Fruit fly (Drosophila melanogaster) Kc167 (cell line): ENCODE results near the gene CG32270.

Experiments
- Myc ChIP-seq: fragments of >200 bp; optimal IDR thresholded peaks from 2 replicates; lab custom pipeline; 2017; ENCODE audit warnings: missing external identifiers
- psq ChIP-seq: fragments of >200 bp; optimal IDR thresholded peaks from 2 replicates; lab custom pipeline; 2017; ENCODE audit warnings: missing external identifiers

DNA sequence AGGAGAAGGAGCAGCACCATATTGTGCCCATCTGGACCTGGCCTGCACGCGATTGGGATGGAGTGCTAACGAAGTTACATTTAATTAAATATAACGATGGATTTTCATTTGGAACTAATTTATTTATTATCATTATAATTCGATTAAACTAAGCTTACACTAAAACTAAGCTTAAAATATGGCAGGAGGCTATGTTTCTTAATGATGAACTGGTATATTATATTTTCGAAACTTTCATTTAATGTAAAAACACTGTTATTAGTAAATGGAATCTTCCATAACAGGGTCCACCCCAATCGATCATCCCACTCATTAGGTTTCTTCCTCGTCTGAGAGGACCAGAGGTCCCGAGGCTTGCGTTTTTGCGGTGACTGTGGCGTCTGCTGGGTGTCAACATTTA, 36.4 kb upstream of the CG32270 start:
- no peak for TF ChIP-seq psq (lab: Kevin White, UChicago)
- no peak for TF ChIP-seq Myc (lab: Kevin White, UChicago)
